Worm (Caenorhabditis elegans) whole organism, young adult: ENCODE results near the gene F54D10.4.

Source experiments
- ceh-91 ChIP-seq: fragments of 200-800 bp; sonication (Bioruptor generic); IDR thresholded peaks from 2 replicates; pipeline ENCODE4 v1.3.6; 2022; ENCODE audit warnings: missing genetic modification reagents, missing genetic modification characterization, missing compliant biosample characterization
- egl-44 ChIP-seq: fragments of 200-800 bp; sonication (Bioruptor generic); IDR thresholded peaks from 2 replicates; pipeline ENCODE4 v1.3.6; 2022; ENCODE audit warnings: missing genetic modification reagents, missing genetic modification characterization, missing compliant biosample characterization
- hsf-1 ChIP-seq: fragments of 200-800 bp; sonication (Bioruptor generic); IDR thresholded peaks from 2 replicates; pipeline ENCODE4 v1.3.6; 2022; ENCODE audit warnings: missing genetic modification reagents, missing genetic modification characterization, missing compliant biosample characterization
- let-607 ChIP-seq, 2 experiments: fragments of 200-800 bp in 1 of 2; sonication (Bioruptor generic) in 1 of 2; sonication (generic microtip) in 1 of 2; optimal IDR thresholded peaks; 2 replicates each; lab custom pipeline; 2016 to 2018; ENCODE audit warnings: mild to moderate bottlenecking in 2 of 2, missing compliant biosample characterization in 2 of 2, missing genetic modification characterization in 2 of 2, moderate library complexity in 2 of 2, missing genotype in 1 of 2
- nfya-1 ChIP-seq: sonication (generic microtip); optimal IDR thresholded peaks from 2 replicates; lab custom pipeline; 2017; ENCODE audit warnings: antibody characterized with exemption, missing compliant biosample characterization, missing genetic modification characterization, borderline replicate concordance; ENCODE audit not compliant: insufficient read depth
- nhr-90 ChIP-seq: sonication (generic microtip); optimal IDR thresholded peaks from 2 replicates; lab custom pipeline; 2016; ENCODE audit warnings: missing genotype, mild to moderate bottlenecking, missing genetic modification characterization, missing compliant biosample characterization
- pbrm-1 ChIP-seq: fragments of 200-800 bp; sonication (Bioruptor generic); IDR thresholded peaks from 2 replicates; pipeline ENCODE4 v1.3.6; 2022; ENCODE audit warnings: missing genetic modification reagents, missing genetic modification characterization, missing compliant biosample characterization
- pha-4 ChIP-seq: fragments of 150-350 bp; sonication (generic microtip); optimal IDR thresholded peaks from 2 replicates; lab custom pipeline; 2014; ENCODE audit warnings: missing biosample characterization, missing genetic modification reagents, missing genetic modification characterization
- rcor-1 ChIP-seq: fragments of 200-800 bp; sonication (Bioruptor generic); IDR thresholded peaks from 2 replicates; pipeline ENCODE4 v1.3.6; 2022; ENCODE audit warnings: missing genetic modification reagents, missing genetic modification characterization, missing compliant biosample characterization
- repo-1 ChIP-seq: sonication (generic microtip); optimal IDR thresholded peaks from 2 replicates; lab custom pipeline; 2017; ENCODE audit warnings: mild to moderate bottlenecking, missing genetic modification characterization, missing compliant biosample characterization
- sea-2 ChIP-seq: fragments of 200-800 bp; sonication (Bioruptor generic); IDR thresholded peaks from 2 replicates; pipeline ENCODE4 v1.3.6; 2022; ENCODE audit warnings: missing genetic modification characterization, missing compliant biosample characterization
- snpc-1.1 ChIP-seq: sonication (generic microtip); optimal IDR thresholded peaks from 2 replicates; lab custom pipeline; 2017; ENCODE audit warnings: missing genetic modification characterization, mild to moderate bottlenecking, missing compliant biosample characterization, antibody characterized with exemption, moderate library complexity, missing genotype, missing genetic modification reagents; ENCODE audit not compliant: insufficient read depth
- tbx-9 ChIP-seq: sonication (generic microtip); optimal IDR thresholded peaks from 2 replicates; lab custom pipeline; 2016; ENCODE audit warnings: borderline replicate concordance, missing genetic modification characterization, inconsistent platforms, missing compliant biosample characterization
- unc-62 ChIP-seq: fragments of 150-350 bp; optimal IDR thresholded peaks from 2 replicates; lab custom pipeline; 2014; ENCODE audit warnings: missing biosample characterization, missing genetic modification reagents, missing genetic modification characterization

ce11 chrII:3775719-3776118 is 31.1 kb downstream of the F54D10.4 start, which contains the start of gene T24E12.3:
- TF ChIP-seq tbx-9 (tag; lab: Kevin White, UChicago) = no peak
- no peak for TF ChIP-seq sea-2 (GFP tag; lab: Robert Waterston, UW)
- TF ChIP-seq hsf-1 (GFP tag; lab: Robert Waterston, UW) = no peak
- no peak for TF ChIP-seq rcor-1 (GFP tag; lab: Robert Waterston, UW)
- no peak for TF ChIP-seq let-607 (tag; optimal IDR thresholded peaks at IDR 0.05; lab: Kevin White, UChicago)
- no peak for TF ChIP-seq ceh-91 (GFP tag; lab: Robert Waterston, UW)
- TF ChIP-seq egl-44 = no peak
- no peak for TF ChIP-seq pbrm-1 (GFP tag; lab: Robert Waterston, UW)
- no peak for TF ChIP-seq nfya-1 (tag; lab: Kevin White, UChicago)
- no peak for TF ChIP-seq unc-62 (GFP tag; lab: Kevin White, UChicago)
- no peak for TF ChIP-seq nhr-90 (tag; lab: Kevin White, UChicago)
- no peak for TF ChIP-seq repo-1 (tag; lab: Kevin White, UChicago)
- TF ChIP-seq pha-4 (tag; lab: Kevin White, UChicago) = no peak
- no peak for TF ChIP-seq snpc-1.1 (tag; lab: Kevin White, UChicago)
